Worm (Caenorhabditis elegans) whole organism, young adult: Measurements from ENCODE around the gene srg-64.

ENCODE experiments used
- bed-1 ChIP-seq: fragments of 200-800 bp; sonication (Bioruptor generic); IDR thresholded peaks from 2 replicates; pipeline ENCODE4 v1.3.6; 2022; ENCODE audit warnings: missing genetic modification reagents, missing genetic modification characterization, missing compliant biosample characterization
- madf-6 ChIP-seq: fragments of 200-800 bp; sonication (Bioruptor generic); IDR thresholded peaks from 2 replicates; pipeline ENCODE4 v1.3.6; 2022; ENCODE audit warnings: missing genetic modification reagents, missing genetic modification characterization, missing compliant biosample characterization
- unc-130 ChIP-seq: sonication (generic microtip); optimal IDR thresholded peaks from 2 replicates; lab custom pipeline; 2016; ENCODE audit warnings: missing genetic modification reagents, missing genetic modification characterization, missing compliant biosample characterization

ce11 chrX:15721346-15721745 lies 19.1 kb downstream of the srg-64 start, which contains the start of gene ZK662.5:
- TF ChIP-seq bed-1 (no peak), madf-6 (no peak), unc-130 (GFP tag; lab: Kevin White, UChicago) (no peak)
